Fruit fly (Drosophila melanogaster) whole organism, embryonic: ENCODE results near the gene CG13893.

Source experiments
- Atf-2 ChIP-seq: fragments of 200-800 bp; sonication (Bioruptor generic); optimal IDR thresholded peaks from 2 replicates; lab custom pipeline; 2016; ENCODE audit warnings: missing biosample characterization, missing genetic modification characterization
- Atf6 ChIP-seq: fragments of 200-800 bp; sonication (Bioruptor generic); IDR thresholded peaks from 2 replicates; pipeline ENCODE4 v1.3.6; 2022; ENCODE audit warnings: missing biosample characterization, missing genetic modification characterization
- Bteb2 ChIP-seq: fragments of 200-800 bp; sonication (Bioruptor generic); optimal IDR thresholded peaks from 2 replicates; lab custom pipeline; 2016; ENCODE audit warnings: missing biosample characterization, missing genetic modification characterization
- CG10654 ChIP-seq: fragments of 200-800 bp; sonication (Bioruptor generic); optimal IDR thresholded peaks from 2 replicates; lab custom pipeline; 2016; ENCODE audit warnings: missing biosample characterization, missing genetic modification characterization
- CG11247 ChIP-seq: fragments of 200-800 bp; sonication (Bioruptor generic); IDR thresholded peaks from 2 replicates; pipeline ENCODE4 v1.3.6; 2022; ENCODE audit warnings: missing biosample characterization, missing genetic modification characterization
- CG12236 ChIP-seq: fragments of 200-800 bp; sonication (Bioruptor generic); optimal IDR thresholded peaks from 2 replicates; lab custom pipeline; 2016; ENCODE audit warnings: missing biosample characterization, missing genetic modification characterization
- CG12769 ChIP-seq: fragments of 200-800 bp; sonication (Bioruptor generic); optimal IDR thresholded peaks from 2 replicates; lab custom pipeline; 2019; ENCODE audit warnings: missing biosample characterization, mild to moderate bottlenecking, missing genetic modification characterization, moderate library complexity
- CG15011 ChIP-seq: fragments of 200-800 bp; sonication (Bioruptor generic); optimal IDR thresholded peaks from 3 replicates; lab custom pipeline; 2018; ENCODE audit warnings: missing biosample characterization, mild to moderate bottlenecking, missing genetic modification characterization
- CG16779 ChIP-seq: fragments of 200-800 bp; sonication (Bioruptor generic); IDR thresholded peaks from 2 replicates; pipeline ENCODE4 v1.3.6; 2022; ENCODE audit warnings: missing biosample characterization, missing genetic modification characterization
- CG16815 ChIP-seq: fragments of 200-800 bp; sonication (Bioruptor generic); optimal IDR thresholded peaks from 3 replicates; lab custom pipeline; 2017; ENCODE audit warnings: missing biosample characterization, mild to moderate bottlenecking, missing genetic modification characterization
- CG17568 ChIP-seq: fragments of 200-800 bp; sonication (Bioruptor generic); optimal IDR thresholded peaks from 2 replicates; lab custom pipeline; 2018; ENCODE audit warnings: missing biosample characterization, mild to moderate bottlenecking, missing genetic modification characterization, moderate library complexity
- CG17612 ChIP-seq: fragments of 200-800 bp; sonication (Bioruptor generic); IDR thresholded peaks from 2 replicates; pipeline ENCODE4 v1.3.6; 2022; ENCODE audit warnings: missing biosample characterization, missing genetic modification characterization
- CG2202 ChIP-seq: fragments of 200-800 bp; sonication (Bioruptor generic); optimal IDR thresholded peaks from 2 replicates; lab custom pipeline; 2018; ENCODE audit warnings: missing biosample characterization, mild to moderate bottlenecking, missing genetic modification characterization
- CG32767 ChIP-seq: fragments of 200-800 bp; sonication (Bioruptor generic); IDR thresholded peaks from 2 replicates; pipeline ENCODE4 v1.3.6; 2022; ENCODE audit warnings: missing biosample characterization, missing genetic modification characterization
- CG34224 ChIP-seq: fragments of 200-800 bp; sonication (Bioruptor generic); IDR thresholded peaks from 3 replicates; pipeline ENCODE4 v1.3.6; 2022; ENCODE audit warnings: missing biosample characterization, missing genetic modification characterization; ENCODE audit not compliant: partially characterized antibody
- CG4360 ChIP-seq: fragments of 200-800 bp; sonication (Bioruptor generic); IDR thresholded peaks from 2 replicates; pipeline ENCODE4 v1.3.6; 2022; ENCODE audit warnings: missing biosample characterization, missing genetic modification characterization
- CG4820 ChIP-seq: fragments of 200-800 bp; sonication (Bioruptor generic); optimal IDR thresholded peaks from 3 replicates; lab custom pipeline; 2016; ENCODE audit warnings: missing biosample characterization, missing genetic modification characterization
- CG4854 ChIP-seq: fragments of 200-800 bp; sonication (Bioruptor generic); optimal IDR thresholded peaks from 2 replicates; lab custom pipeline; 2016; ENCODE audit warnings: missing biosample characterization, missing genetic modification characterization, inconsistent platforms
- CG7987 ChIP-seq: fragments of 200-800 bp; sonication (Bioruptor generic); optimal IDR thresholded peaks from 2 replicates; lab custom pipeline; 2018; ENCODE audit warnings: missing biosample characterization, mild to moderate bottlenecking, missing genetic modification characterization, moderate library complexity
- CG8089 ChIP-seq: fragments of 200-800 bp; sonication (Bioruptor generic); optimal IDR thresholded peaks from 3 replicates; lab custom pipeline; 2016; ENCODE audit warnings: missing biosample characterization, missing genetic modification characterization
- CG9437 ChIP-seq: fragments of 200-800 bp; sonication (Bioruptor generic); optimal IDR thresholded peaks from 2 replicates; lab custom pipeline; 2018; ENCODE audit warnings: missing biosample characterization, mild to moderate bottlenecking, missing genetic modification characterization
- CkIIα-i1 ChIP-seq: fragments of 200-800 bp; sonication (Bioruptor generic); IDR thresholded peaks from 2 replicates; pipeline ENCODE4 v1.3.6; 2022; ENCODE audit warnings: missing biosample characterization, missing genetic modification characterization
- Deaf1 ChIP-seq: fragments of 200-800 bp; optimal IDR thresholded peaks from 3 replicates; lab custom pipeline; 2019; ENCODE audit warnings: missing biosample characterization, mild to moderate bottlenecking, missing genetic modification characterization, moderate library complexity
- Eip74EF ChIP-seq, 2 experiments: fragments of 200-800 bp in 1 of 2; fragments of >200 bp in 1 of 2; sonication (Bioruptor generic) in 1 of 2; optimal IDR thresholded peaks; 2 replicates each; lab custom pipeline; 2017 to 2019; ENCODE audit warnings: missing biosample characterization in 2 of 2, missing genetic modification characterization in 2 of 2, mild to moderate bottlenecking in 1 of 2, moderate library complexity in 1 of 2
- Elba2 ChIP-seq: fragments of 200-800 bp; sonication (Bioruptor generic); optimal IDR thresholded peaks from 3 replicates; lab custom pipeline; 2016; ENCODE audit warnings: missing biosample characterization, missing genetic modification characterization
- H2.0 ChIP-seq: fragments of 200-800 bp; sonication (Bioruptor generic); IDR thresholded peaks from 2 replicates; pipeline ENCODE4 v1.3.6; 2022; ENCODE audit warnings: missing biosample characterization, missing genetic modification characterization
- HLHmδ ChIP-seq: fragments of 200-800 bp; sonication (Bioruptor generic); optimal IDR thresholded peaks from 2 replicates; lab custom pipeline; 2018; ENCODE audit warnings: missing biosample characterization, mild to moderate bottlenecking, missing genetic modification characterization, moderate library complexity
- Hr78 ChIP-seq, 2 experiments: fragments of 200-800 bp in 1 of 2; fragments of >200 bp in 1 of 2; sonication (Bioruptor generic) in 1 of 2; optimal IDR thresholded peaks; 2 replicates each; lab custom pipeline; 2017 to 2019; ENCODE audit warnings: missing biosample characterization in 2 of 2, missing genetic modification characterization in 2 of 2, mild to moderate bottlenecking in 1 of 2, moderate library complexity in 1 of 2
- MBD-R2 ChIP-seq: fragments of 200-800 bp; sonication (Bioruptor generic); IDR thresholded peaks from 2 replicates; pipeline ENCODE4 v1.3.6; 2022; ENCODE audit warnings: missing biosample characterization, missing genetic modification characterization
- Med ChIP-seq: fragments of 200-800 bp; sonication (Bioruptor generic); peaks from one replicate; lab custom pipeline; 2016; ENCODE audit warnings: missing biosample characterization, missing genetic modification characterization, mild to moderate bottlenecking, inconsistent platforms, moderate library complexity
- NK7.1 ChIP-seq: fragments of 200-800 bp; sonication (Bioruptor generic); optimal IDR thresholded peaks from 3 replicates; lab custom pipeline; 2016; ENCODE audit warnings: missing biosample characterization, missing genetic modification characterization
- Nf-YC ChIP-seq: fragments of 200-800 bp; optimal IDR thresholded peaks from 3 replicates; lab custom pipeline; 2019; ENCODE audit warnings: missing biosample characterization, mild to moderate bottlenecking, missing genetic modification characterization, moderate library complexity
- Ssrp ChIP-seq: fragments of 200-800 bp; sonication (Bioruptor generic); optimal IDR thresholded peaks from 2 replicates; lab custom pipeline; 2018; ENCODE audit warnings: missing biosample characterization, mild to moderate bottlenecking, missing genetic modification characterization, moderate library complexity
- Usf ChIP-seq: fragments of 200-800 bp; sonication (Bioruptor generic); optimal IDR thresholded peaks from 2 replicates; lab custom pipeline; 2017; ENCODE audit warnings: missing genotype, missing biosample characterization, missing genetic modification characterization
- Xrp1 ChIP-seq: fragments of 200-800 bp; sonication (Bioruptor generic); IDR thresholded peaks from 2 replicates; pipeline ENCODE4 v1.3.6; 2022; ENCODE audit warnings: missing biosample characterization, missing genetic modification characterization
- az2 ChIP-seq: fragments of 200-800 bp; sonication (Bioruptor generic); optimal IDR thresholded peaks from 3 replicates; lab custom pipeline; 2016; ENCODE audit warnings: missing biosample characterization, missing genetic modification characterization
- bbx ChIP-seq: fragments of 200-800 bp; sonication (Bioruptor generic); IDR thresholded peaks from 2 replicates; pipeline ENCODE4 v1.3.6; 2022; ENCODE audit warnings: missing biosample characterization, missing genetic modification characterization; ENCODE audit not compliant: partially characterized antibody
- crp ChIP-seq, 2 experiments: fragments of 200-800 bp; sonication (Bioruptor generic); optimal IDR thresholded peaks; 2 replicates in 1 of 2; 3 replicates in 1 of 2; lab custom pipeline; 2017; ENCODE audit warnings: missing biosample characterization in 2 of 2, missing genetic modification characterization in 2 of 2, mild to moderate bottlenecking in 1 of 2, moderate library complexity in 1 of 2
- disco-r ChIP-seq: fragments of 200-800 bp; sonication (Bioruptor generic); optimal IDR thresholded peaks from 2 replicates; lab custom pipeline; 2016; ENCODE audit warnings: missing biosample characterization, missing genetic modification characterization
- dysf ChIP-seq: fragments of 200-800 bp; sonication (Bioruptor generic); IDR thresholded peaks from 3 replicates; pipeline ENCODE4 v1.3.6; 2022; ENCODE audit warnings: missing biosample characterization, missing genetic modification characterization
- fd96Cb ChIP-seq: fragments of 200-800 bp; sonication (Bioruptor generic); optimal IDR thresholded peaks from 2 replicates; lab custom pipeline; 2018; ENCODE audit warnings: missing biosample characterization, mild to moderate bottlenecking, missing genetic modification characterization, moderate library complexity
- fru ChIP-seq: fragments of >200 bp; optimal IDR thresholded peaks from 2 replicates; lab custom pipeline; 2017
- jumu ChIP-seq: fragments of 200-800 bp; sonication (Bioruptor generic); optimal IDR thresholded peaks from 3 replicates; lab custom pipeline; 2016; ENCODE audit warnings: missing biosample characterization, missing genetic modification characterization
- lola ChIP-seq, 3 experiments: fragments of >200 bp in 2 of 3; fragments of 200-800 bp in 1 of 3; sonication (Bioruptor generic) in 1 of 3; optimal IDR thresholded peaks; 2 replicates each; lab custom pipeline; 2017 to 2019; ENCODE audit warnings: missing biosample characterization in 3 of 3, missing genetic modification characterization in 3 of 3, mild to moderate bottlenecking in 1 of 3, moderate library complexity in 1 of 3
- nau ChIP-seq: fragments of 200-800 bp; sonication (Bioruptor generic); optimal IDR thresholded peaks from 3 replicates; lab custom pipeline; 2017; ENCODE audit warnings: missing biosample characterization, mild to moderate bottlenecking, missing genetic modification characterization, missing genetic modification reagents
- peb ChIP-seq: fragments of 200-800 bp; sonication (Bioruptor generic); IDR thresholded peaks from 2 replicates; pipeline ENCODE4 v1.3.6; 2022; ENCODE audit warnings: missing biosample characterization, missing genetic modification characterization
- ranshi ChIP-seq: fragments of 200-800 bp; sonication (Bioruptor generic); IDR thresholded peaks from 2 replicates; pipeline ENCODE4 v1.3.6; 2022; ENCODE audit warnings: missing biosample characterization, missing genetic modification characterization
- tup ChIP-seq: fragments of 200-800 bp; sonication (Bioruptor generic); optimal IDR thresholded peaks from 2 replicates; lab custom pipeline; 2016; ENCODE audit warnings: missing biosample characterization, mild to moderate bottlenecking, missing genetic modification characterization, moderate library complexity
- yki ChIP-seq: fragments of >200 bp; optimal IDR thresholded peaks from 3 replicates; lab custom pipeline; 2018

Gene CG13893

DNA sequence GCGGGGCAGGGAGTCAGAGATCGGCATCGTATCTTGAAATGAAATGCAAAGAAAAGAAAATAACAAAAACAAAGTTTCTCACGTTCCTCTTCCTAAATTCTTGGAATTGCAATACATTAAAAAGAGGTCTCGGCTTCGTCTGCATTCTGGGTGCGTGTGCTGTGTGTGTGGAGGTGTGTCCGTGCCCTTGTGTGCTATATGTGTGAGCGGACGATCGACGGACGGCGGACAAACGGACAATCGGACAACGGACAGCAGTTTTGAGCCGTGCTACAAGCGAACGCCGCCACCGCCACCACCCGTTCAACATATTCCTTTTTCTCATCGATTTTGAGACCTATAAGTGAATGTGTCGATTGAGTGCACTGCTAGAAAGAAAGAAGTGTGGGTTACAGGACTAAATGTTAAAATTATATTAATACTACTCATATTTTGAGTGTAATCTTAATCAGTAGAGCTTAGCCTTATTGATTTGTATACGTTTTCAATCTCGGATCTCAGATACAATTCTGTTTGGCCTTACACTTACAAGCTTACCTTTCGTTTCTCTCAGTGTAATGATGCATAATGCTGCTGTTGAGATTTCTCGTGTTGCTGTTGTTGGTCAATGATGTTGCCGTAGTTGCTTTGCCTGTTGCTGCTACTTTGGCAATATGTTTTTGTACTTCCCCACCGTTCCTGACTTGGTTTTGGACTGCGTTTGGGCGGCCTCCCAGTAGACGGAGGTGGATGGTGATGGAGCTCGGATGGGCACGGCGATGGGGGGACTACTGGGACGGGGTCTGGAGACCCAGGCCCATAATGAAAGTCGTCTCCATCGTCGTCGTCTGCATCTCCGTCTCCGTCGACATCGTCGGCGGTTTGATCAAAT is 17.5 kb upstream of the CG13893 start (continued):
- TF ChIP-seq Xrp1 (GFP tag; lab: Robert Waterston, UW) (peak; percentile 95), CG34224 (no peak), Atf-2 (peak; percentile 64), CG12236 (GFP tag; lab: Kevin White, UChicago) (peak; percentile 79), CG16815 (GFP tag; lab: Kevin White, UChicago) (peak; percentile 89), CG10654 (GFP tag; lab: Kevin White, UChicago) (peak; percentile 76), CG32767 (GFP tag; lab: Robert Waterston, UW) (peak; percentile 56; the same call in 1 of the 2 replicates), disco-r (GFP tag; lab: Kevin White, UChicago) (peak; percentile 31), Bteb2 (no peak), bbx (GFP tag; lab: Robert Waterston, UW) (no peak), CG4854 (GFP tag; lab: Kevin White, UChicago) (peak; percentile 69), az2 (GFP tag; lab: Kevin White, UChicago) (peak; percentile 84), yki (lab: Kevin White, UChicago) (no peak), CG7987 (peak; percentile 11), CkIIα-i1 (GFP tag; lab: Robert Waterston, UW) (no peak), Nf-YC (tag; lab: Kevin White, UChicago) (no peak), CG16779 (no peak), peb (GFP tag; lab: Robert Waterston, UW) (peak; percentile 62), Elba2 (GFP tag; lab: Kevin White, UChicago) (peak; percentile 87), nau (GFP tag; lab: Kevin White, UChicago) (no peak), H2.0 (peak; percentile 57), CG4820 (GFP tag; lab: Kevin White, UChicago) (peak; percentile 89), CG17568 (GFP tag; lab: Kevin White, UChicago) (peak; percentile 77), HLHmδ (GFP tag; lab: Kevin White, UChicago) (peak; percentile 79), NK7.1 (GFP tag; lab: Kevin White, UChicago) (peak; percentile 17), tup (GFP tag; lab: Kevin White, UChicago) (peak; percentile 48), crp (GFP tag; optimal IDR thresholded peaks at IDR 0.05; lab: Kevin White, UChicago) (peak in 1 of 2 experiments; percentile 30), Ssrp (tag; lab: Kevin White, UChicago) (peak; percentile 85), Eip74EF (GFP tag; optimal IDR thresholded peaks at IDR 0.05; lab: Kevin White, UChicago) (peak in 1 of 2 experiments; percentile 43), CG11247 (GFP tag; lab: Robert Waterston, UW) (no peak), lola (GFP tag; optimal IDR thresholded peaks at IDR 0.05; lab: Kevin White, UChicago) (peak in 1 of 3 experiments; percentile 97), ranshi (peak; percentile 68; the same call in 1 of the 2 replicates), CG12769 (tag; lab: Kevin White, UChicago) (peak; percentile 21), Med (GFP tag; lab: Kevin White, UChicago) (peak; percentile 89), CG9437 (GFP tag; lab: Kevin White, UChicago) (peak; percentile 31), Hr78 (GFP tag; optimal IDR thresholded peaks at IDR 0.05; lab: Kevin White, UChicago) (no peak), CG17612 (GFP tag; lab: Robert Waterston, UW) (no peak), CG15011 (GFP tag; lab: Kevin White, UChicago) (peak; percentile 52), Deaf1 (tag; lab: Kevin White, UChicago) (peak; percentile 27), Atf6 (GFP tag; lab: Robert Waterston, UW) (no peak), CG8089 (GFP tag; lab: Kevin White, UChicago) (peak; percentile 65), CG4360 (GFP tag; lab: Robert Waterston, UW) (peak; percentile 52), CG2202 (tag; lab: Kevin White, UChicago) (peak; percentile 93), dysf (peak; percentile 52; the same call in 1 of the 3 replicates), jumu (GFP tag; lab: Kevin White, UChicago) (peak; percentile 64), fru (lab: Kevin White, UChicago) (no peak), fd96Cb (tag; lab: Kevin White, UChicago) (peak; percentile 83), MBD-R2 (GFP tag; lab: Robert Waterston, UW) (no peak), Usf (GFP tag; lab: Kevin White, UChicago) (peak; percentile 77)
